Worm (Caenorhabditis elegans) whole organism, L4 larva: ENCODE results near the gene ops-1.

Experiments
- F44E2.7 ChIP-seq: fragments of 200-800 bp; sonication (Bioruptor generic); IDR thresholded peaks from 2 replicates; pipeline ENCODE4 v2.1.2; 2022; ENCODE audit warnings: missing genetic modification characterization, missing compliant biosample characterization
- F49E8.2 ChIP-seq: sonication (generic microtip); optimal IDR thresholded peaks from 2 replicates; lab custom pipeline; 2016; ENCODE audit warnings: missing compliant biosample characterization, mild to moderate bottlenecking, missing genetic modification characterization, borderline replicate concordance
- T26A8.4 ChIP-seq: fragments of 200-800 bp; sonication (Bioruptor generic); IDR thresholded peaks from 2 replicates; pipeline ENCODE4 v1.3.6; 2022; ENCODE audit warnings: missing genetic modification characterization, missing compliant biosample characterization
- Y5F2A.4 ChIP-seq: fragments of 200-800 bp; sonication (Bioruptor generic); optimal IDR thresholded peaks from 2 replicates; lab custom pipeline; 2018; ENCODE audit warnings: mild to moderate bottlenecking, missing genetic modification characterization, missing compliant biosample characterization
- aha-1 ChIP-seq: fragments of 150-350 bp; peaks from one replicate; lab custom pipeline; 2014; ENCODE audit warnings: missing biosample characterization, missing genetic modification characterization
- ama-1 ChIP-seq: fragments of 150-350 bp; optimal IDR thresholded peaks from 2 replicates; lab custom pipeline; 2014; ENCODE audit warnings: inconsistent platforms, mixed read lengths
- arid-1 ChIP-seq: fragments of 200-800 bp; sonication (Bioruptor generic); conservative IDR thresholded peaks from 2 replicates; pipeline ENCODE4 v1.3.6; 2022; ENCODE audit warnings: missing genetic modification reagents, missing genetic modification characterization, missing compliant biosample characterization
- attf-4 ChIP-seq: sonication (generic microtip); optimal IDR thresholded peaks from 3 replicates; lab custom pipeline; 2017; ENCODE audit warnings: missing biosample characterization, missing genetic modification characterization
- ceh-28 ChIP-seq: fragments of 150-350 bp; optimal IDR thresholded peaks from 2 replicates; lab custom pipeline; 2014; ENCODE audit warnings: missing biosample characterization, missing genetic modification reagents, missing genetic modification characterization
- ceh-32 ChIP-seq: sonication (generic microtip); optimal IDR thresholded peaks from 2 replicates; lab custom pipeline; 2016; ENCODE audit warnings: mild to moderate bottlenecking, missing genetic modification characterization, missing compliant biosample characterization; ENCODE audit not compliant: poor library complexity
- ceh-44 ChIP-seq: fragments of 200-800 bp; sonication (Bioruptor generic); IDR thresholded peaks from 2 replicates; pipeline ENCODE4 v1.3.6; 2022; ENCODE audit warnings: missing genetic modification reagents, missing genetic modification characterization, missing compliant biosample characterization
- ceh-62 ChIP-seq: sonication (generic microtip); optimal IDR thresholded peaks from 2 replicates; lab custom pipeline; 2017; ENCODE audit warnings: missing biosample characterization, missing genetic modification characterization
- ceh-82 ChIP-seq: sonication (generic microtip); optimal IDR thresholded peaks from 2 replicates; lab custom pipeline; 2017; ENCODE audit warnings: missing biosample characterization, missing genetic modification characterization
- ces-1 ChIP-seq: fragments of 150-350 bp; sonication (generic microtip); optimal IDR thresholded peaks from 4 replicates; lab custom pipeline; 2014; ENCODE audit warnings: missing biosample characterization, missing genetic modification reagents, missing genetic modification characterization
- cey-2 ChIP-seq: sonication (generic microtip); optimal IDR thresholded peaks from 3 replicates; lab custom pipeline; 2017; ENCODE audit warnings: missing genetic modification characterization, mild to moderate bottlenecking, missing compliant biosample characterization, antibody characterized with exemption, borderline replicate concordance; ENCODE audit not compliant: insufficient read depth
- daf-19 ChIP-seq: fragments of 200-800 bp; sonication (Bioruptor generic); conservative IDR thresholded peaks from 2 replicates; pipeline ENCODE4 v1.3.6; 2022; ENCODE audit warnings: missing genetic modification characterization, missing compliant biosample characterization
- dpl-1 ChIP-seq: fragments of 150-350 bp; optimal IDR thresholded peaks from 2 replicates; lab custom pipeline; 2014; ENCODE audit warnings: missing biosample characterization, missing genetic modification reagents, missing genetic modification characterization
- duxl-1 ChIP-seq: sonication (generic microtip); optimal IDR thresholded peaks from 2 replicates; lab custom pipeline; 2016; ENCODE audit warnings: mild to moderate bottlenecking, missing genetic modification characterization, moderate library complexity, missing compliant biosample characterization; ENCODE audit not compliant: poor library complexity
- egl-43 ChIP-seq: fragments of 200-800 bp; sonication (Bioruptor generic); IDR thresholded peaks from 2 replicates; pipeline ENCODE4 v1.3.6; 2022; ENCODE audit warnings: missing genetic modification reagents, missing genetic modification characterization, missing compliant biosample characterization
- hif-1 ChIP-seq, 2 experiments: sonication (generic microtip); optimal IDR thresholded peaks; 2 replicates each; lab custom pipeline; 2016 to 2017; ENCODE audit warnings: missing compliant biosample characterization in 2 of 2, missing genetic modification characterization in 2 of 2, missing genetic modification reagents in 2 of 2, missing genotype in 2 of 2, mild to moderate bottlenecking in 1 of 2
- hmg-1.1 ChIP-seq: fragments of 200-800 bp; sonication (Bioruptor generic); IDR thresholded peaks from 2 replicates; pipeline ENCODE4 v1.3.6; 2022; ENCODE audit warnings: missing genetic modification reagents, missing genetic modification characterization, missing compliant biosample characterization
- jun-1 ChIP-seq: fragments of 150-350 bp; optimal IDR thresholded peaks from 2 replicates; lab custom pipeline; 2014; ENCODE audit warnings: missing biosample characterization, missing genetic modification reagents, missing genetic modification characterization
- lin-1 ChIP-seq: fragments of 200-800 bp; sonication (Bioruptor generic); IDR thresholded peaks from 2 replicates; pipeline ENCODE4 v1.3.6; 2022; ENCODE audit warnings: missing genetic modification reagents, missing genetic modification characterization, missing compliant biosample characterization
- lin-15B ChIP-seq: fragments of 150-350 bp; sonication (generic microtip); optimal IDR thresholded peaks from 3 replicates; lab custom pipeline; 2014; ENCODE audit warnings: missing biosample characterization, missing genetic modification characterization
- lir-3 ChIP-seq: sonication (generic microtip); optimal IDR thresholded peaks from 2 replicates; lab custom pipeline; 2016; ENCODE audit warnings: mild to moderate bottlenecking, missing genetic modification characterization, missing compliant biosample characterization
- lsy-2 ChIP-seq, 2 experiments: fragments of 150-350 bp in 1 of 2; sonication (generic microtip) in 1 of 2; optimal IDR thresholded peaks; 2 replicates each; lab custom pipeline; 2014 to 2017; ENCODE audit warnings: missing biosample characterization in 2 of 2, missing genetic modification characterization in 2 of 2
- madf-9 ChIP-seq: fragments of 200-800 bp; sonication (Bioruptor generic); conservative IDR thresholded peaks from 2 replicates; pipeline ENCODE4 v1.3.6; 2022; ENCODE audit warnings: missing genetic modification reagents, missing genetic modification characterization, missing compliant biosample characterization
- mdt-29 ChIP-seq: fragments of 200-800 bp; sonication (Bioruptor generic); IDR thresholded peaks from 2 replicates; pipeline ENCODE4 v1.3.6; 2022; ENCODE audit warnings: missing genetic modification reagents, missing genetic modification characterization, missing compliant biosample characterization
- mes-2 ChIP-seq: sonication (generic microtip); optimal IDR thresholded peaks from 2 replicates; lab custom pipeline; 2016; ENCODE audit warnings: missing genotype, mild to moderate bottlenecking, missing genetic modification characterization, missing compliant biosample characterization; ENCODE audit not compliant: poor library complexity, severe bottlenecking
- nhr-102 ChIP-seq: sonication (generic microtip); optimal IDR thresholded peaks from 2 replicates; lab custom pipeline; 2016; ENCODE audit warnings: mild to moderate bottlenecking, missing genetic modification characterization, moderate library complexity, missing compliant biosample characterization
- nhr-11 ChIP-seq: fragments of 150-350 bp; optimal IDR thresholded peaks from 2 replicates; lab custom pipeline; 2014; ENCODE audit warnings: missing biosample characterization, missing genetic modification characterization
- nhr-237 ChIP-seq: sonication (generic microtip); optimal IDR thresholded peaks from 2 replicates; lab custom pipeline; 2017; ENCODE audit warnings: missing biosample characterization, missing genetic modification characterization
- nhr-25 ChIP-seq: sonication (generic microtip); optimal IDR thresholded peaks from 2 replicates; lab custom pipeline; 2017; ENCODE audit warnings: missing genetic modification characterization, mild to moderate bottlenecking, missing compliant biosample characterization, antibody characterized with exemption, moderate library complexity, borderline replicate concordance; ENCODE audit not compliant: insufficient read depth
- nhr-41 ChIP-seq: fragments of 200-800 bp; sonication (Bioruptor generic); IDR thresholded peaks from 2 replicates; pipeline ENCODE4 v1.3.6; 2022; ENCODE audit warnings: missing genetic modification reagents, missing genetic modification characterization, missing compliant biosample characterization
- nhr-42 ChIP-seq: fragments of 200-800 bp; sonication (Bioruptor generic); IDR thresholded peaks from 2 replicates; pipeline ENCODE4 v1.3.6; 2022; ENCODE audit warnings: missing genetic modification characterization, missing compliant biosample characterization
- nhr-77 ChIP-seq: fragments of 150-350 bp; optimal IDR thresholded peaks from 2 replicates; lab custom pipeline; 2014; ENCODE audit warnings: missing biosample characterization, missing genetic modification characterization
- pha-4 ChIP-seq, 2 experiments: fragments of 150-350 bp in 1 of 2; fragments of 200-800 bp in 1 of 2; sonication (Bioruptor generic) in 1 of 2; IDR thresholded peaks in 1 of 2; optimal IDR thresholded peaks in 1 of 2; 2 replicates each; pipeline versions ENCODE4 v1.3.6 to Lab custom; 2014 to 2022; ENCODE audit warnings: missing genetic modification characterization in 2 of 2, missing genetic modification reagents in 2 of 2, missing biosample characterization in 1 of 2, missing compliant biosample characterization in 1 of 2
- pqm-1 ChIP-seq: sonication (generic microtip); optimal IDR thresholded peaks from 2 replicates; lab custom pipeline; 2017; ENCODE audit warnings: missing biosample characterization, missing genetic modification characterization
- saeg-2 ChIP-seq: fragments of 200-800 bp; sonication (Bioruptor generic); IDR thresholded peaks from 2 replicates; pipeline ENCODE4 v1.3.6; 2022; ENCODE audit warnings: missing genetic modification reagents, missing genetic modification characterization, missing compliant biosample characterization
- snpc-1.2 ChIP-seq: fragments of 200-800 bp; sonication (Bioruptor generic); IDR thresholded peaks from 2 replicates; pipeline ENCODE4 v1.3.6; 2022; ENCODE audit warnings: missing genetic modification reagents, missing genetic modification characterization, missing compliant biosample characterization
- spr-3 ChIP-seq: fragments of 200-800 bp; sonication (Bioruptor generic); optimal IDR thresholded peaks from 2 replicates; lab custom pipeline; 2018; ENCODE audit warnings: mild to moderate bottlenecking, missing genetic modification characterization, missing compliant biosample characterization
- tag-97 ChIP-seq: fragments of 200-800 bp; sonication (Bioruptor generic); IDR thresholded peaks from 2 replicates; pipeline ENCODE4 v1.3.6; 2022; ENCODE audit warnings: missing genetic modification characterization, missing compliant biosample characterization
- tra-1 ChIP-seq: fragments of 200-800 bp; sonication (Bioruptor generic); IDR thresholded peaks from 2 replicates; pipeline ENCODE4 v1.3.6; 2022; ENCODE audit warnings: missing genetic modification reagents, missing genetic modification characterization, missing compliant biosample characterization
- unc-39 ChIP-seq: sonication (generic microtip); optimal IDR thresholded peaks from 2 replicates; lab custom pipeline; 2017; ENCODE audit warnings: missing biosample characterization, missing genetic modification characterization
- zfp-2 ChIP-seq: sonication (generic microtip); optimal IDR thresholded peaks from 2 replicates; lab custom pipeline; 2016; ENCODE audit warnings: mild to moderate bottlenecking, missing genetic modification characterization, missing compliant biosample characterization
- zfp-3 ChIP-seq: fragments of 200-800 bp; sonication (Bioruptor generic); conservative IDR thresholded peaks from 2 replicates; pipeline ENCODE4 v1.3.6; 2022; ENCODE audit warnings: missing genetic modification reagents, missing genetic modification characterization, missing compliant biosample characterization
- zip-11 ChIP-seq: fragments of 200-800 bp; sonication (Bioruptor generic); IDR thresholded peaks from 2 replicates; pipeline ENCODE4 v1.3.6; 2022; ENCODE audit warnings: missing genetic modification characterization, missing compliant biosample characterization

The ops-1 gene

ce11 chrIV:6323654-6324224 is 39.6 kb upstream of the ops-1 start, which contains the start of gene sqd-1 (continued):
- peak; percentile 35 to 94 for TF ChIP-seq hif-1 (tag; optimal IDR thresholded peaks at IDR 0.05; lab: Kevin White, UChicago)
- peak; percentile 99 for TF ChIP-seq zfp-2
- no peak for TF ChIP-seq unc-39 (tag; lab: Kevin White, UChicago)
- TF ChIP-seq nhr-237 (tag; lab: Kevin White, UChicago): no peak
- peak; percentile 93 for TF ChIP-seq mdt-29 (GFP tag; lab: Robert Waterston, UW)

- peak; percentile 68 to 96 for TF ChIP-seq lsy-2 (tag; optimal IDR thresholded peaks at IDR 0.05; lab: Kevin White, UChicago)
- TF ChIP-seq attf-4 (tag; lab: Kevin White, UChicago): no peak
- no peak for TF ChIP-seq cey-2 (tag; lab: Kevin White, UChicago)
- peak; percentile 15 for TF ChIP-seq ces-1 (GFP tag; lab: Kevin White, UChicago)
- TF ChIP-seq lin-15B (tag; lab: Kevin White, UChicago): no peak
- TF ChIP-seq hmg-1.1 (GFP tag; lab: Robert Waterston, UW): peak; percentile 74
- no peak for TF ChIP-seq zip-11 (GFP tag; lab: Robert Waterston, UW)
- peak; percentile 85 for TF ChIP-seq aha-1 (tag; lab: Kevin White, UChicago)
- TF ChIP-seq nhr-102 (tag; lab: Kevin White, UChicago): peak; percentile 85
- TF ChIP-seq nhr-41 (GFP tag; lab: Robert Waterston, UW): no peak
- TF ChIP-seq lin-1 (GFP tag; lab: Robert Waterston, UW): peak; percentile 29; the same call in 1 of the 2 replicates
- peak; percentile 100 for TF ChIP-seq mes-2 (tag; lab: Kevin White, UChicago)
- TF ChIP-seq ceh-32 (tag; lab: Kevin White, UChicago): peak; percentile 58
- TF ChIP-seq lir-3 (tag; lab: Kevin White, UChicago): peak; percentile 35
- no peak for TF ChIP-seq nhr-11 (tag; lab: Kevin White, UChicago)
- TF ChIP-seq saeg-2 (GFP tag; lab: Robert Waterston, UW): no peak
- TF ChIP-seq pqm-1: no peak
- TF ChIP-seq nhr-25 (tag; lab: Kevin White, UChicago): no peak
- TF ChIP-seq T26A8.4: peak; percentile 77
- no peak for TF ChIP-seq ceh-62 (tag; lab: Kevin White, UChicago)
- no peak for TF ChIP-seq nhr-42
- TF ChIP-seq F49E8.2 (tag; lab: Kevin White, UChicago): peak; percentile 81
- no peak for TF ChIP-seq jun-1 (tag; lab: Kevin White, UChicago)
- no peak for TF ChIP-seq ceh-28 (tag; lab: Kevin White, UChicago)
- no peak for TF ChIP-seq ama-1 (lab: Kevin White, UChicago)
- TF ChIP-seq zfp-3 (GFP tag; lab: Robert Waterston, UW): no peak; the same call in 1 of the 2 replicates
- no peak for TF ChIP-seq ceh-82 (tag; lab: Kevin White, UChicago)
- peak in 1 of 2 experiments; percentile 96 for TF ChIP-seq hif-1 (tag; optimal IDR thresholded peaks at IDR 0.05; lab: Kevin White, UChicago)
- TF ChIP-seq tag-97 (GFP tag; lab: Robert Waterston, UW): 0 out of 2 replicates have a peak, but pooled peaks have one; percentile 62
- TF ChIP-seq dpl-1: peak; percentile 99
- no peak for TF ChIP-seq spr-3 (GFP tag; lab: Kevin White, UChicago)
- TF ChIP-seq pha-4 (GFP tag; IDR thresholded peaks at IDR 0.05; lab: Robert Waterston, UW): peak; percentile 78; the same call in 1 of the 2 replicates
- TF ChIP-seq pha-4 (tag; optimal IDR thresholded peaks at IDR 0.05; lab: Kevin White, UChicago): peak; percentile 14
- TF ChIP-seq nhr-77: no peak
- TF ChIP-seq F44E2.7 (GFP tag; lab: Robert Waterston, UW): no peak
- TF ChIP-seq Y5F2A.4 (GFP tag; lab: Kevin White, UChicago): no peak
- peak; percentile 86 for TF ChIP-seq madf-9 (GFP tag; lab: Robert Waterston, UW)
- TF ChIP-seq egl-43 (GFP tag; lab: Robert Waterston, UW): no peak
- peak; percentile 76; the same call in 1 of the 2 replicates for TF ChIP-seq tra-1 (GFP tag; lab: Robert Waterston, UW)
- peak; percentile 72 for TF ChIP-seq arid-1 (GFP tag; lab: Robert Waterston, UW)
- TF ChIP-seq duxl-1: peak; percentile 94
- no peak for TF ChIP-seq daf-19 (GFP tag; lab: Robert Waterston, UW)
- TF ChIP-seq ceh-44 (GFP tag; lab: Robert Waterston, UW): peak; percentile 93
- peak; percentile 84 for TF ChIP-seq snpc-1.2
Measured at ce11 chrIV:6321667-6322066, 37.5 kb upstream of the ops-1 start, which contains the start of gene Y73B6BL.29. Gene Y73B6BL.29 (plus strand): TSS chrIV:6321929.
